Fruit fly (Drosophila melanogaster) whole organism, embryonic: ENCODE data around the gene Ing3.

Source experiments
- CG7357 ChIP-seq: fragments of 200-800 bp; sonication (Bioruptor generic); IDR thresholded peaks from 3 replicates; pipeline ENCODE4 v1.3.6; 2022; ENCODE audit warnings: missing biosample characterization, missing genetic modification characterization
- CG7786 ChIP-seq: fragments of 200-800 bp; sonication (Bioruptor generic); optimal IDR thresholded peaks from 2 replicates; lab custom pipeline; 2016; ENCODE audit warnings: missing biosample characterization, missing genetic modification characterization
- HLHmδ ChIP-seq: fragments of 200-800 bp; sonication (Bioruptor generic); optimal IDR thresholded peaks from 2 replicates; lab custom pipeline; 2018; ENCODE audit warnings: missing biosample characterization, mild to moderate bottlenecking, missing genetic modification characterization, moderate library complexity
- Ravus ChIP-seq: fragments of 200-800 bp; sonication (Bioruptor generic); IDR thresholded peaks from 2 replicates; pipeline ENCODE4 v1.3.6; 2022; ENCODE audit warnings: missing biosample characterization, missing genetic modification characterization
- Scr ChIP-seq: fragments of 200-800 bp; sonication (Bioruptor generic); IDR thresholded peaks from 2 replicates; pipeline ENCODE4 v1.3.6; 2022; ENCODE audit warnings: missing biosample characterization, missing genetic modification characterization; ENCODE audit not compliant: partially characterized antibody
- Sry-β ChIP-seq: fragments of 200-800 bp; sonication (Bioruptor generic); optimal IDR thresholded peaks from 2 replicates; lab custom pipeline; 2018; ENCODE audit warnings: missing biosample characterization, mild to moderate bottlenecking, missing genetic modification characterization, moderate library complexity
- gcm ChIP-seq: fragments of 200-800 bp; sonication (Bioruptor generic); optimal IDR thresholded peaks from 2 replicates; lab custom pipeline; 2019; ENCODE audit warnings: missing biosample characterization, mild to moderate bottlenecking, missing genetic modification characterization, moderate library complexity
- gt ChIP-seq: fragments of 200-800 bp; sonication (Bioruptor generic); IDR thresholded peaks from 2 replicates; pipeline ENCODE4 v1.3.6; 2022; ENCODE audit warnings: missing biosample characterization, missing genetic modification characterization
- mirr ChIP-seq: fragments of 200-800 bp; sonication (Bioruptor generic); optimal IDR thresholded peaks from 3 replicates; lab custom pipeline; 2018; ENCODE audit warnings: missing biosample characterization, mild to moderate bottlenecking, missing genetic modification characterization
- org-1 ChIP-seq: fragments of 200-800 bp; sonication (Bioruptor generic); optimal IDR thresholded peaks from 2 replicates; lab custom pipeline; 2017; ENCODE audit warnings: missing biosample characterization, missing genetic modification characterization
- otp ChIP-seq: fragments of 200-800 bp; sonication (Bioruptor generic); IDR thresholded peaks from 3 replicates; pipeline ENCODE4, ENCODE4 v1.3.6; 2022; ENCODE audit warnings: missing biosample characterization, missing genetic modification characterization
- pan ChIP-seq, 4 experiments: fragments of >200 bp in 3 of 4; fragments of 200-800 bp in 1 of 4; sonication (Bioruptor generic) in 1 of 4; optimal IDR thresholded peaks in 3 of 4; IDR thresholded peaks in 1 of 4; 2 replicates each; pipeline versions ENCODE4 v1.3.6 to Lab custom; 2017 to 2022; ENCODE audit warnings: missing biosample characterization in 2 of 4, missing genetic modification characterization in 2 of 4, mixed read lengths in 1 of 4

DNA sequence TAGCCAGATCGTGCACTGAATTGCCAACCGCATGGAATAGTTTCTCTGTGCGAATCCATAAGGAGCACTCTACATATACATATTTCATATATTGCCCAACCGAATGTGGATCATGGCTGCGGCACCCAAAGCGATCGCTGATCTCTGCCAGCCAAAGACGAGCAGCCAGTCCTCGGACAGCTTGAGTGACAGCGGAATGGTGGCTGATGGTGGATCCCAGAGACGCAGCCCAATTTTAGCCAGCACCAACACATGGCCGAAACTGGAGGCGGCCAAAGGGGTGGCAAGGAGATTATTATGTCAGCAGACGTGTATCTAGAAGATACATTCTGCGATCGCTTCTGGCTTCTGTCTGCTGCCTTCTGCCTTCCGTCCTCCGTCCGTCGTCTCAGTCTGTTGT is 21.9 kb downstream of the Ing3 start:
- TF ChIP-seq org-1 (GFP tag; lab: Kevin White, UChicago) = no peak
- no peak for TF ChIP-seq Sry-β (GFP tag; lab: Kevin White, UChicago)
- no peak for TF ChIP-seq Scr (GFP tag; lab: Robert Waterston, UW)
- TF ChIP-seq gcm = no peak
- TF ChIP-seq CG7786 = no peak
- TF ChIP-seq HLHmδ = no peak
- no peak for TF ChIP-seq otp (GFP tag; lab: Robert Waterston, UW)
- no peak for TF ChIP-seq mirr (GFP tag; lab: Kevin White, UChicago)
- no peak for TF ChIP-seq Ravus
- TF ChIP-seq CG7357 (GFP tag; lab: Robert Waterston, UW) = no peak
- TF ChIP-seq gt = no peak
- TF ChIP-seq pan (optimal IDR thresholded peaks at IDR 0.05; lab: Kevin White, UChicago) = no peak
- TF ChIP-seq pan (GFP tag; optimal IDR thresholded peaks at IDR 0.05 in 1 of 2, IDR thresholded peaks at IDR 0.05 in 1 of 2) = no peak
